Worm (Caenorhabditis elegans): ENCODE data around the gene F46B6.2.

- TF ChIP-seq ztf-23 (GFP tag; IDR thresholded peaks at IDR 0.05) = no peak
- TF ChIP-seq med-1 (GFP tag; optimal IDR thresholded peaks at IDR 0.05; ENCODE audit: insufficient read depth) = no peak
- TF ChIP-seq ref-1 (GFP tag; conservative IDR thresholded peaks at IDR 0.05) = no peak
- no peak for TF ChIP-seq flt-1 (GFP tag; IDR thresholded peaks at IDR 0.05)
- TF ChIP-seq ztf-29 (GFP tag; IDR thresholded peaks at IDR 0.05) = no peak
Measured at ce11 chrV:9811154-9811553, 39.1 kb downstream of the F46B6.2 start, which contains the start of gene sru-29.
